Fruit fly (Drosophila melanogaster) whole organism, prepupa: ENCODE results near the gene TTLL6B.

Source experiments
- CG10631 ChIP-seq: fragments of 200-800 bp; sonication (Bioruptor generic); optimal IDR thresholded peaks from 2 replicates; lab custom pipeline; 2016; ENCODE audit warnings: missing biosample characterization, missing genetic modification characterization
- CG10669 ChIP-seq: fragments of 200-800 bp; sonication (Bioruptor generic); optimal IDR thresholded peaks from 3 replicates; lab custom pipeline; 2018; ENCODE audit warnings: missing biosample characterization, mild to moderate bottlenecking, missing genetic modification characterization, moderate library complexity
- CG11294 ChIP-seq: fragments of 200-800 bp; sonication (Bioruptor generic); IDR thresholded peaks from 2 replicates; pipeline ENCODE4 v1.3.6; 2022; ENCODE audit warnings: missing biosample characterization, missing genetic modification characterization
- CG11902 ChIP-seq: fragments of 200-800 bp; sonication (Bioruptor generic); optimal IDR thresholded peaks from 3 replicates; lab custom pipeline; 2016; ENCODE audit warnings: missing biosample characterization, missing genetic modification characterization
- CG15336 ChIP-seq: fragments of 200-800 bp; sonication (Bioruptor generic); IDR thresholded peaks from 2 replicates; pipeline ENCODE4 v1.3.6; 2022; ENCODE audit warnings: missing biosample characterization, missing genetic modification characterization
- CG16779 ChIP-seq: fragments of 200-800 bp; sonication (Bioruptor generic); optimal IDR thresholded peaks from 3 replicates; lab custom pipeline; 2017; ENCODE audit warnings: missing biosample characterization, mild to moderate bottlenecking, missing genetic modification characterization
- CG3032 ChIP-seq: fragments of 200-800 bp; optimal IDR thresholded peaks from 2 replicates; lab custom pipeline; 2019; ENCODE audit warnings: missing biosample characterization, mild to moderate bottlenecking, missing genetic modification characterization, moderate library complexity
- CG31627 ChIP-seq: fragments of 200-800 bp; sonication (Bioruptor generic); optimal IDR thresholded peaks from 3 replicates; lab custom pipeline; 2016; ENCODE audit warnings: missing biosample characterization, missing genetic modification characterization
- CG32006 ChIP-seq: fragments of 200-800 bp; sonication (Bioruptor generic); optimal IDR thresholded peaks from 3 replicates; lab custom pipeline; 2017; ENCODE audit warnings: missing biosample characterization, mild to moderate bottlenecking, missing genetic modification characterization
- CG34406 ChIP-seq: fragments of 200-800 bp; sonication (Bioruptor generic); optimal IDR thresholded peaks from 3 replicates; lab custom pipeline; 2016; ENCODE audit warnings: missing biosample characterization, missing genetic modification characterization
- CG3919 ChIP-seq: fragments of 200-800 bp; sonication (Bioruptor generic); optimal IDR thresholded peaks from 3 replicates; lab custom pipeline; 2016; ENCODE audit warnings: missing biosample characterization, missing genetic modification characterization
- CG4318 ChIP-seq: fragments of 200-800 bp; sonication (Bioruptor generic); optimal IDR thresholded peaks from 3 replicates; lab custom pipeline; 2017; ENCODE audit warnings: missing biosample characterization, mild to moderate bottlenecking, missing genetic modification characterization
- CG6276 ChIP-seq: fragments of 200-800 bp; sonication (Bioruptor generic); optimal IDR thresholded peaks from 2 replicates; lab custom pipeline; 2017; ENCODE audit warnings: missing biosample characterization, mild to moderate bottlenecking, missing genetic modification characterization
- CG6792 ChIP-seq: fragments of 200-800 bp; sonication (Bioruptor generic); optimal IDR thresholded peaks from 3 replicates; lab custom pipeline; 2016; ENCODE audit warnings: missing biosample characterization, missing genetic modification characterization
- CG6854 ChIP-seq: fragments of 200-800 bp; sonication (Bioruptor generic); optimal IDR thresholded peaks from 2 replicates; lab custom pipeline; 2017; ENCODE audit warnings: missing biosample characterization, mild to moderate bottlenecking, missing genetic modification characterization
- CG7368 ChIP-seq: fragments of 200-800 bp; sonication (Bioruptor generic); optimal IDR thresholded peaks from 3 replicates; lab custom pipeline; 2016; ENCODE audit warnings: missing biosample characterization, missing genetic modification characterization
- CG8119 ChIP-seq: fragments of 200-800 bp; sonication (Bioruptor generic); IDR thresholded peaks from 3 replicates; pipeline ENCODE4 v1.3.6; 2022; ENCODE audit warnings: missing biosample characterization, missing genetic modification characterization
- CG8319 ChIP-seq: fragments of 200-800 bp; sonication (Bioruptor generic); optimal IDR thresholded peaks from 3 replicates; lab custom pipeline; 2016; ENCODE audit warnings: missing biosample characterization, missing genetic modification characterization
- CG8632 ChIP-seq: fragments of 200-800 bp; sonication (Bioruptor generic); optimal IDR thresholded peaks from 3 replicates; lab custom pipeline; 2016; ENCODE audit warnings: missing biosample characterization, missing genetic modification characterization
- CG9139 ChIP-seq: fragments of 200-800 bp; sonication (Bioruptor generic); optimal IDR thresholded peaks from 3 replicates; lab custom pipeline; 2017; ENCODE audit warnings: missing biosample characterization, mild to moderate bottlenecking, missing genetic modification characterization
- Eip75B ChIP-seq: fragments of 200-800 bp; sonication (Bioruptor generic); optimal IDR thresholded peaks from 3 replicates; lab custom pipeline; 2016; ENCODE audit warnings: missing biosample characterization, missing genetic modification characterization
- Eip78C ChIP-seq: fragments of 200-800 bp; sonication (Bioruptor generic); peaks from one replicate; lab custom pipeline; 2016; ENCODE audit warnings: missing biosample characterization, missing genetic modification characterization
- Eip93F ChIP-seq: fragments of 200-800 bp; sonication (Bioruptor generic); optimal IDR thresholded peaks from 2 replicates; lab custom pipeline; 2016; ENCODE audit warnings: missing biosample characterization, mild to moderate bottlenecking, missing genetic modification characterization
- Ets21C ChIP-seq: fragments of 200-800 bp; sonication (Bioruptor generic); optimal IDR thresholded peaks from 3 replicates; lab custom pipeline; 2016; ENCODE audit warnings: missing biosample characterization, missing genetic modification characterization
- Ets96B ChIP-seq: fragments of 200-800 bp; optimal IDR thresholded peaks from 2 replicates; lab custom pipeline; 2019; ENCODE audit warnings: missing biosample characterization, mild to moderate bottlenecking, missing genetic modification characterization, moderate library complexity
- Gug ChIP-seq: fragments of 200-800 bp; sonication (Bioruptor generic); IDR thresholded peaks from 2 replicates; pipeline ENCODE4 v1.3.6; 2022; ENCODE audit warnings: missing biosample characterization, missing genetic modification characterization
- Hr38 ChIP-seq: sonication (Bioruptor generic); optimal IDR thresholded peaks from 2 replicates; lab custom pipeline; 2016; ENCODE audit warnings: missing biosample characterization, missing genetic modification characterization
- Hr4 ChIP-seq: fragments of 200-800 bp; sonication (Bioruptor generic); optimal IDR thresholded peaks from 3 replicates; lab custom pipeline; 2016; ENCODE audit warnings: missing biosample characterization, missing genetic modification characterization
- OdsH ChIP-seq: fragments of 200-800 bp; sonication (Bioruptor generic); optimal IDR thresholded peaks from 3 replicates; lab custom pipeline; 2016; ENCODE audit warnings: missing biosample characterization, missing genetic modification characterization
- Smox ChIP-seq: fragments of 200-800 bp; sonication (Bioruptor generic); optimal IDR thresholded peaks from 3 replicates; lab custom pipeline; 2016; ENCODE audit warnings: missing biosample characterization, missing genetic modification characterization
- Sox14 ChIP-seq: fragments of 200-800 bp; sonication (Bioruptor generic); optimal IDR thresholded peaks from 3 replicates; lab custom pipeline; 2016; ENCODE audit warnings: missing biosample characterization, missing genetic modification characterization
- acj6 ChIP-seq: fragments of 200-800 bp; sonication (Bioruptor generic); optimal IDR thresholded peaks from 3 replicates; lab custom pipeline; 2016; ENCODE audit warnings: missing biosample characterization, missing genetic modification characterization
- dsx ChIP-seq: fragments of 200-800 bp; optimal IDR thresholded peaks from 3 replicates; lab custom pipeline; 2019; ENCODE audit warnings: missing biosample characterization, mild to moderate bottlenecking, missing genetic modification characterization, moderate library complexity; ENCODE audit not compliant: poor library complexity, severe bottlenecking
- eg ChIP-seq: fragments of 200-800 bp; sonication (Bioruptor generic); IDR thresholded peaks from 3 replicates; pipeline ENCODE4 v1.3.6; 2022; ENCODE audit warnings: missing biosample characterization, missing genetic modification characterization
- esn ChIP-seq: fragments of 200-800 bp; sonication (Bioruptor generic); optimal IDR thresholded peaks from 2 replicates; lab custom pipeline; 2016; ENCODE audit warnings: missing biosample characterization, mild to moderate bottlenecking, missing genetic modification characterization, moderate library complexity
- fd59A ChIP-seq: fragments of 200-800 bp; sonication (Bioruptor generic); optimal IDR thresholded peaks from 2 replicates; lab custom pipeline; 2017; ENCODE audit warnings: missing biosample characterization, mild to moderate bottlenecking, missing genetic modification characterization, missing genetic modification reagents
- fd85E ChIP-seq: fragments of 200-800 bp; sonication (Bioruptor generic); optimal IDR thresholded peaks from 3 replicates; lab custom pipeline; 2016; ENCODE audit warnings: missing biosample characterization, missing genetic modification characterization
- fkh ChIP-seq: fragments of 200-800 bp; sonication (Bioruptor generic); optimal IDR thresholded peaks from 3 replicates; lab custom pipeline; 2017; ENCODE audit warnings: missing biosample characterization, mild to moderate bottlenecking, missing genetic modification characterization, moderate library complexity
- lz ChIP-seq: fragments of 200-800 bp; sonication (Bioruptor generic); optimal IDR thresholded peaks from 3 replicates; lab custom pipeline; 2016; ENCODE audit warnings: missing biosample characterization, missing genetic modification characterization
- pdm3 ChIP-seq: fragments of 200-800 bp; sonication (Bioruptor generic); optimal IDR thresholded peaks from 3 replicates; lab custom pipeline; 2016; ENCODE audit warnings: missing biosample characterization, missing genetic modification characterization
- salr ChIP-seq, 2 experiments: fragments of 200-800 bp; sonication (Bioruptor generic); optimal IDR thresholded peaks; 3 replicates each; lab custom pipeline; 2016 to 2018; ENCODE audit warnings: missing biosample characterization in 2 of 2, missing genetic modification characterization in 2 of 2, mild to moderate bottlenecking in 1 of 2
- spab ChIP-seq: fragments of 200-800 bp; sonication (Bioruptor generic); optimal IDR thresholded peaks from 2 replicates; lab custom pipeline; 2017; ENCODE audit warnings: missing biosample characterization, mild to moderate bottlenecking, missing genetic modification characterization, missing genetic modification reagents
- ss ChIP-seq, 2 experiments: fragments of 200-800 bp; sonication (Bioruptor generic); optimal IDR thresholded peaks; 2 replicates in 1 of 2; 3 replicates in 1 of 2; lab custom pipeline; 2017 to 2018; ENCODE audit warnings: mild to moderate bottlenecking in 2 of 2, missing biosample characterization in 2 of 2, missing genetic modification characterization in 2 of 2, moderate library complexity in 1 of 2
- svp ChIP-seq: fragments of 200-800 bp; sonication (Bioruptor generic); peaks from one replicate; lab custom pipeline; 2016; ENCODE audit warnings: missing biosample characterization, missing genetic modification characterization
- topi ChIP-seq: fragments of 200-800 bp; sonication (Bioruptor generic); optimal IDR thresholded peaks from 3 replicates; lab custom pipeline; 2016; ENCODE audit warnings: missing biosample characterization, missing genetic modification characterization
- vri ChIP-seq: fragments of 200-800 bp; sonication (Bioruptor generic); optimal IDR thresholded peaks from 3 replicates; lab custom pipeline; 2016; ENCODE audit warnings: missing biosample characterization, mild to moderate bottlenecking, missing genetic modification characterization

The TTLL6B gene

DNA sequence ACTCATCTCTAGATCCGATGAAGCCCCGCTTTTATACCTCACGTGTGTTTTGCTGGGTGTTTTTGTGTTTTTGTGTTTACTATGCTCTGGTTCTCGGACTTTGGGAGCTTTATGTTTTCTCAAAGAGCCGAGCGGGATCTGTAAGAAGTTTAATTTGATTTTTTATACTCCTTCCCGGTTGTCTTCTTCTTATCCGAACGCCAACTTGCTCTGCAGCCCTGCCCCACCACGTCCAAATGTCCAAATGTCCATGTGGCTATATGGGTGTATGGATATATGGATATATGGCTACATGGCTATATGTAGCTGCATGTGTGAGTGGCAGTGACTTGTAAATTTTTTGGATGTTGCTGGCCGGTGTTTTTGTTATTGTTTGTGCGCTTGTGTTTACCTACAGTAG is 32.0 kb downstream of the TTLL6B start:
- TF ChIP-seq dsx (GFP tag; lab: Kevin White, UChicago), result peak; percentile 4
- peak in 1 of 2 experiments; percentile 25 for TF ChIP-seq ss (GFP tag; optimal IDR thresholded peaks at IDR 0.05; lab: Kevin White, UChicago)
- peak; percentile 70 for TF ChIP-seq CG6854 (GFP tag; lab: Kevin White, UChicago)
- TF ChIP-seq CG8319 (GFP tag; lab: Kevin White, UChicago), result no peak
- TF ChIP-seq CG10669, result no peak

DNA sequence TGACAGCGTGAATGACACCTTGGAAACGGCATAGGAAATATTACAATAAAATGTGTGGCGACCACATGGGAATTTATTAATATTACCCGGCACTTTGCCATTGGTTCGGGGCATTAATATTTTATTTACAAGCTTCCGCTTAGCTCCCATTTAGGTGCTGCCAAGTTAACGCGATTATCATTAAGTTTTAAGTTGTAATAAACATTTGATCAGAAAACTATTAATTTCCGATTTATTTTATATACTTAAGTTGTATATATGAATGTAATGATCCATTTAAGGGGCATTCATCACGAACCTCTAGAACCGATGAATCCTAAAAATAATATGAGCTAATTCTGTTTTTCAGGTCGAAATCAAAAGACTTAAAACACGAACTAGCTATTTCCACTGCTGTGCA is 32.5 kb downstream of the TTLL6B start:
- no peak for TF ChIP-seq CG6792 (GFP tag; lab: Kevin White, UChicago)
- no peak for TF ChIP-seq CG7368
- peak; percentile 8 for TF ChIP-seq lz
- TF ChIP-seq CG9139 (GFP tag; lab: Kevin White, UChicago), result no peak
- peak; percentile 55 for TF ChIP-seq Eip78C (GFP tag; lab: Kevin White, UChicago)
- peak; percentile 45 for TF ChIP-seq svp (GFP tag; lab: Kevin White, UChicago)
- no peak for TF ChIP-seq CG31627 (GFP tag; lab: Kevin White, UChicago)
- TF ChIP-seq CG10631 (GFP tag; lab: Kevin White, UChicago), result peak; percentile 8
- TF ChIP-seq, all 60 proteins: peak for 4

- TF ChIP-seq Hr4 (peak; percentile 59), CG11902 (peak; percentile 56), CG6792 (GFP tag; lab: Kevin White, UChicago) (peak; percentile 73), Hr38 (GFP tag; lab: Kevin White, UChicago) (no peak), Sox14 (peak; percentile 63), CG15336 (peak; percentile 76), CG6276 (GFP tag; lab: Kevin White, UChicago) (peak; percentile 17), CG3919 (GFP tag; lab: Kevin White, UChicago) (peak; percentile 77), fkh (GFP tag; lab: Kevin White, UChicago) (no peak), CG4318 (GFP tag; lab: Kevin White, UChicago) (peak; percentile 12), Eip93F (GFP tag; lab: Kevin White, UChicago) (peak; percentile 64), fd85E (GFP tag; lab: Kevin White, UChicago) (no peak), svp (GFP tag; lab: Kevin White, UChicago) (peak; percentile 87), acj6 (peak; percentile 74), Ets21C (GFP tag; lab: Kevin White, UChicago) (peak; percentile 32), spab (GFP tag; lab: Kevin White, UChicago) (peak; percentile 66), CG16779 (tag; lab: Kevin White, UChicago) (peak; percentile 37), Ets96B (tag; lab: Kevin White, UChicago) (peak; percentile 79), Smox (GFP tag; lab: Kevin White, UChicago) (peak; percentile 73), fd59A (peak; percentile 41), CG11294 (GFP tag; lab: Robert Waterston, UW) (peak; percentile 27; the same call in 1 of the 2 replicates), salr (GFP tag; optimal IDR thresholded peaks at IDR 0.05; lab: Kevin White, UChicago) (peak in 1 of 2 experiments; percentile 71), CG8632 (GFP tag; lab: Kevin White, UChicago) (peak; percentile 65), CG32006 (GFP tag; lab: Kevin White, UChicago) (peak; percentile 77), pdm3 (GFP tag; lab: Kevin White, UChicago) (peak; percentile 69), CG8119 (GFP tag; lab: Robert Waterston, UW) (peak; percentile 73), CG34406 (GFP tag; lab: Kevin White, UChicago) (peak; percentile 74), dsx (GFP tag; lab: Kevin White, UChicago) (peak; percentile 64), vri (GFP tag; lab: Kevin White, UChicago) (peak; percentile 26), CG6854 (GFP tag; lab: Kevin White, UChicago) (peak; percentile 40), CG10669 (peak; percentile 55), Gug (GFP tag; lab: Robert Waterston, UW) (peak; percentile 37; the same call in 1 of the 2 replicates), OdsH (peak; percentile 72), ss (GFP tag; optimal IDR thresholded peaks at IDR 0.05; lab: Kevin White, UChicago) (peak; percentile 66 to 74), CG31627 (GFP tag; lab: Kevin White, UChicago) (peak; percentile 47), eg (GFP tag; lab: Robert Waterston, UW) (0 out of 3 replicates have a peak, but pooled peaks have one; percentile 22), Eip75B (GFP tag; lab: Kevin White, UChicago) (peak; percentile 70), CG9139 (GFP tag; lab: Kevin White, UChicago) (peak; percentile 49), esn (GFP tag; lab: Kevin White, UChicago) (peak; percentile 81), topi (GFP tag; lab: Kevin White, UChicago) (peak; percentile 71), CG3032 (tag; lab: Kevin White, UChicago) (peak; percentile 69)
Observed at dm6 chr3R:27217465-27218059, 33.2 kb downstream of the TTLL6B start.
